Fruit fly (Drosophila melanogaster) whole organism, prepupa: ENCODE measurements around the gene CG32052.

Experiments used
- Blimp-1 ChIP-seq: fragments of 200-800 bp; sonication (Bioruptor generic); optimal IDR thresholded peaks from 3 replicates; lab custom pipeline; 2017; ENCODE audit warnings: missing biosample characterization, missing genetic modification characterization, mild to moderate bottlenecking, moderate library complexity, missing genetic modification reagents
- CG10631 ChIP-seq: fragments of 200-800 bp; sonication (Bioruptor generic); optimal IDR thresholded peaks from 2 replicates; lab custom pipeline; 2016; ENCODE audit warnings: missing biosample characterization, missing genetic modification characterization
- CG10669 ChIP-seq: fragments of 200-800 bp; sonication (Bioruptor generic); optimal IDR thresholded peaks from 3 replicates; lab custom pipeline; 2018; ENCODE audit warnings: missing biosample characterization, mild to moderate bottlenecking, missing genetic modification characterization, moderate library complexity
- CG11294 ChIP-seq: fragments of 200-800 bp; sonication (Bioruptor generic); IDR thresholded peaks from 2 replicates; pipeline ENCODE4 v1.3.6; 2022; ENCODE audit warnings: missing biosample characterization, missing genetic modification characterization
- CG11762 ChIP-seq: fragments of 200-800 bp; sonication (Bioruptor generic); optimal IDR thresholded peaks from 3 replicates; lab custom pipeline; 2016; ENCODE audit warnings: missing biosample characterization, missing genetic modification characterization; ENCODE audit not compliant: insufficient read depth
- CG11902 ChIP-seq: fragments of 200-800 bp; sonication (Bioruptor generic); optimal IDR thresholded peaks from 3 replicates; lab custom pipeline; 2016; ENCODE audit warnings: missing biosample characterization, missing genetic modification characterization
- CG15336 ChIP-seq: fragments of 200-800 bp; sonication (Bioruptor generic); IDR thresholded peaks from 2 replicates; pipeline ENCODE4 v1.3.6; 2022; ENCODE audit warnings: missing biosample characterization, missing genetic modification characterization
- CG1621 ChIP-seq: fragments of 200-800 bp; sonication (Bioruptor generic); optimal IDR thresholded peaks from 3 replicates; lab custom pipeline; 2018; ENCODE audit warnings: missing biosample characterization, mild to moderate bottlenecking, missing genetic modification characterization
- CG3032 ChIP-seq: fragments of 200-800 bp; optimal IDR thresholded peaks from 2 replicates; lab custom pipeline; 2019; ENCODE audit warnings: missing biosample characterization, mild to moderate bottlenecking, missing genetic modification characterization, moderate library complexity
- CG34406 ChIP-seq: fragments of 200-800 bp; sonication (Bioruptor generic); optimal IDR thresholded peaks from 3 replicates; lab custom pipeline; 2016; ENCODE audit warnings: missing biosample characterization, missing genetic modification characterization
- CG3919 ChIP-seq: fragments of 200-800 bp; sonication (Bioruptor generic); optimal IDR thresholded peaks from 3 replicates; lab custom pipeline; 2016; ENCODE audit warnings: missing biosample characterization, missing genetic modification characterization
- CG4318 ChIP-seq: fragments of 200-800 bp; sonication (Bioruptor generic); optimal IDR thresholded peaks from 3 replicates; lab custom pipeline; 2017; ENCODE audit warnings: missing biosample characterization, mild to moderate bottlenecking, missing genetic modification characterization
- CG6163 ChIP-seq: fragments of 200-800 bp; sonication (Bioruptor generic); IDR thresholded peaks from 3 replicates; pipeline ENCODE4 v1.3.6; 2022; ENCODE audit warnings: missing biosample characterization, missing genetic modification characterization
- CG6276 ChIP-seq: fragments of 200-800 bp; sonication (Bioruptor generic); optimal IDR thresholded peaks from 2 replicates; lab custom pipeline; 2017; ENCODE audit warnings: missing biosample characterization, mild to moderate bottlenecking, missing genetic modification characterization
- CG6792 ChIP-seq: fragments of 200-800 bp; sonication (Bioruptor generic); optimal IDR thresholded peaks from 3 replicates; lab custom pipeline; 2016; ENCODE audit warnings: missing biosample characterization, missing genetic modification characterization
- CG6808 ChIP-seq: fragments of 200-800 bp; sonication (Bioruptor generic); optimal IDR thresholded peaks from 3 replicates; lab custom pipeline; 2017; ENCODE audit warnings: missing biosample characterization, missing genetic modification characterization, mild to moderate bottlenecking, moderate library complexity, missing genetic modification reagents
- CG6854 ChIP-seq: fragments of 200-800 bp; sonication (Bioruptor generic); optimal IDR thresholded peaks from 2 replicates; lab custom pipeline; 2017; ENCODE audit warnings: missing biosample characterization, mild to moderate bottlenecking, missing genetic modification characterization
- CG7368 ChIP-seq: fragments of 200-800 bp; sonication (Bioruptor generic); optimal IDR thresholded peaks from 3 replicates; lab custom pipeline; 2016; ENCODE audit warnings: missing biosample characterization, missing genetic modification characterization
- CG8119 ChIP-seq: fragments of 200-800 bp; sonication (Bioruptor generic); IDR thresholded peaks from 3 replicates; pipeline ENCODE4 v1.3.6; 2022; ENCODE audit warnings: missing biosample characterization, missing genetic modification characterization
- CG8319 ChIP-seq: fragments of 200-800 bp; sonication (Bioruptor generic); optimal IDR thresholded peaks from 3 replicates; lab custom pipeline; 2016; ENCODE audit warnings: missing biosample characterization, missing genetic modification characterization
- CG8632 ChIP-seq: fragments of 200-800 bp; sonication (Bioruptor generic); optimal IDR thresholded peaks from 3 replicates; lab custom pipeline; 2016; ENCODE audit warnings: missing biosample characterization, missing genetic modification characterization
- Eip75B ChIP-seq: fragments of 200-800 bp; sonication (Bioruptor generic); optimal IDR thresholded peaks from 3 replicates; lab custom pipeline; 2016; ENCODE audit warnings: missing biosample characterization, missing genetic modification characterization
- Eip78C ChIP-seq: fragments of 200-800 bp; sonication (Bioruptor generic); peaks from one replicate; lab custom pipeline; 2016; ENCODE audit warnings: missing biosample characterization, missing genetic modification characterization
- Eip93F ChIP-seq: fragments of 200-800 bp; sonication (Bioruptor generic); optimal IDR thresholded peaks from 2 replicates; lab custom pipeline; 2016; ENCODE audit warnings: missing biosample characterization, mild to moderate bottlenecking, missing genetic modification characterization
- Ets96B ChIP-seq: fragments of 200-800 bp; optimal IDR thresholded peaks from 2 replicates; lab custom pipeline; 2019; ENCODE audit warnings: missing biosample characterization, mild to moderate bottlenecking, missing genetic modification characterization, moderate library complexity
- Gug ChIP-seq: fragments of 200-800 bp; sonication (Bioruptor generic); IDR thresholded peaks from 2 replicates; pipeline ENCODE4 v1.3.6; 2022; ENCODE audit warnings: missing biosample characterization, missing genetic modification characterization
- Hr38 ChIP-seq: sonication (Bioruptor generic); optimal IDR thresholded peaks from 2 replicates; lab custom pipeline; 2016; ENCODE audit warnings: missing biosample characterization, missing genetic modification characterization
- Hr39 ChIP-seq: fragments of 200-800 bp; sonication (Bioruptor generic); optimal IDR thresholded peaks from 2 replicates; lab custom pipeline; 2016; ENCODE audit warnings: missing biosample characterization, missing genetic modification characterization
- Hr4 ChIP-seq: fragments of 200-800 bp; sonication (Bioruptor generic); optimal IDR thresholded peaks from 3 replicates; lab custom pipeline; 2016; ENCODE audit warnings: missing biosample characterization, missing genetic modification characterization
- OdsH ChIP-seq: fragments of 200-800 bp; sonication (Bioruptor generic); optimal IDR thresholded peaks from 3 replicates; lab custom pipeline; 2016; ENCODE audit warnings: missing biosample characterization, missing genetic modification characterization
- achi ChIP-seq: fragments of 200-800 bp; sonication (Bioruptor generic); optimal IDR thresholded peaks from 3 replicates; lab custom pipeline; 2016; ENCODE audit warnings: missing biosample characterization, missing genetic modification characterization
- acj6 ChIP-seq: fragments of 200-800 bp; sonication (Bioruptor generic); optimal IDR thresholded peaks from 3 replicates; lab custom pipeline; 2016; ENCODE audit warnings: missing biosample characterization, missing genetic modification characterization
- cyc ChIP-seq: fragments of 200-800 bp; sonication (Bioruptor generic); optimal IDR thresholded peaks from 3 replicates; lab custom pipeline; 2016; ENCODE audit warnings: missing biosample characterization, missing genetic modification characterization
- dsx ChIP-seq: fragments of 200-800 bp; optimal IDR thresholded peaks from 3 replicates; lab custom pipeline; 2019; ENCODE audit warnings: missing biosample characterization, mild to moderate bottlenecking, missing genetic modification characterization, moderate library complexity; ENCODE audit not compliant: poor library complexity, severe bottlenecking
- eg ChIP-seq: fragments of 200-800 bp; sonication (Bioruptor generic); IDR thresholded peaks from 3 replicates; pipeline ENCODE4 v1.3.6; 2022; ENCODE audit warnings: missing biosample characterization, missing genetic modification characterization
- esn ChIP-seq: fragments of 200-800 bp; sonication (Bioruptor generic); optimal IDR thresholded peaks from 2 replicates; lab custom pipeline; 2016; ENCODE audit warnings: missing biosample characterization, mild to moderate bottlenecking, missing genetic modification characterization, moderate library complexity
- fd59A ChIP-seq: fragments of 200-800 bp; sonication (Bioruptor generic); optimal IDR thresholded peaks from 2 replicates; lab custom pipeline; 2017; ENCODE audit warnings: missing biosample characterization, mild to moderate bottlenecking, missing genetic modification characterization, missing genetic modification reagents
- fkh ChIP-seq: fragments of 200-800 bp; sonication (Bioruptor generic); optimal IDR thresholded peaks from 3 replicates; lab custom pipeline; 2017; ENCODE audit warnings: missing biosample characterization, mild to moderate bottlenecking, missing genetic modification characterization, moderate library complexity
- lz ChIP-seq: fragments of 200-800 bp; sonication (Bioruptor generic); optimal IDR thresholded peaks from 3 replicates; lab custom pipeline; 2016; ENCODE audit warnings: missing biosample characterization, missing genetic modification characterization
- salr ChIP-seq, 2 experiments: fragments of 200-800 bp; sonication (Bioruptor generic); optimal IDR thresholded peaks; 3 replicates each; lab custom pipeline; 2016 to 2018; ENCODE audit warnings: missing biosample characterization in 2 of 2, missing genetic modification characterization in 2 of 2, mild to moderate bottlenecking in 1 of 2
- ss ChIP-seq, 2 experiments: fragments of 200-800 bp; sonication (Bioruptor generic); optimal IDR thresholded peaks; 2 replicates in 1 of 2; 3 replicates in 1 of 2; lab custom pipeline; 2017 to 2018; ENCODE audit warnings: mild to moderate bottlenecking in 2 of 2, missing biosample characterization in 2 of 2, missing genetic modification characterization in 2 of 2, moderate library complexity in 1 of 2

Gene CG32052

dm6 chr3L:9855784-9856426 lies 69.1 kb downstream of the CG32052 start (continued):
- TF ChIP-seq Hr38 (no peak), OdsH (GFP tag; lab: Kevin White, UChicago) (peak; percentile 92), Gug (GFP tag; lab: Robert Waterston, UW) (peak; percentile 96), Eip75B (GFP tag; lab: Kevin White, UChicago) (peak; percentile 97), eg (GFP tag; lab: Robert Waterston, UW) (peak; percentile 97), CG3919 (GFP tag; lab: Kevin White, UChicago) (peak; percentile 97), CG11294 (peak; percentile 92), CG6163 (GFP tag; lab: Robert Waterston, UW) (peak; percentile 96), CG8319 (GFP tag; lab: Kevin White, UChicago) (peak; percentile 93), CG3032 (tag; lab: Kevin White, UChicago) (peak; percentile 91)

dm6 chr3L:9856430-9857218 lies 69.8 kb downstream of the CG32052 start:
- TF ChIP-seq eg (GFP tag; lab: Robert Waterston, UW) (peak; percentile 79; the same call in 2 of the 3 replicates), CG11902 (GFP tag; lab: Kevin White, UChicago) (no peak), OdsH (GFP tag; lab: Kevin White, UChicago) (peak; percentile 6), CG15336 (GFP tag; lab: Robert Waterston, UW) (peak; percentile 81), achi (peak; percentile 39), lz (GFP tag; lab: Kevin White, UChicago) (no peak), CG8119 (peak; percentile 64), CG6276 (no peak), salr (GFP tag; optimal IDR thresholded peaks at IDR 0.05; lab: Kevin White, UChicago) (no peak), CG6792 (no peak), acj6 (GFP tag; lab: Kevin White, UChicago) (peak; percentile 44), CG6808 (GFP tag; lab: Kevin White, UChicago) (no peak), CG10631 (GFP tag; lab: Kevin White, UChicago) (peak; percentile 31), Gug (GFP tag; lab: Robert Waterston, UW) (peak; percentile 59), CG1621 (no peak), fd59A (GFP tag; lab: Kevin White, UChicago) (no peak), CG7368 (GFP tag; lab: Kevin White, UChicago) (peak; percentile 5), Blimp-1 (GFP tag; lab: Kevin White, UChicago) (no peak), CG4318 (no peak), CG11294 (0 out of 2 replicates have a peak, but pooled peaks have one; percentile 19), Hr39 (GFP tag; lab: Kevin White, UChicago) (no peak), Hr4 (GFP tag; lab: Kevin White, UChicago) (peak; percentile 25), Hr38 (no peak), CG3919 (GFP tag; lab: Kevin White, UChicago) (no peak), CG6854 (GFP tag; lab: Kevin White, UChicago) (no peak), Eip78C (GFP tag; lab: Kevin White, UChicago) (peak; percentile 66), fkh (GFP tag; lab: Kevin White, UChicago) (no peak), CG34406 (peak; percentile 41), CG11762 (GFP tag; lab: Kevin White, UChicago) (peak; percentile 42), Eip93F (no peak), ss (GFP tag; optimal IDR thresholded peaks at IDR 0.05; lab: Kevin White, UChicago) (peak in 1 of 2 experiments; percentile 29), CG10669 (peak; percentile 44), esn (no peak), CG8632 (GFP tag; lab: Kevin White, UChicago) (peak; percentile 21), dsx (GFP tag; lab: Kevin White, UChicago) (peak; percentile 52), CG3032 (tag; lab: Kevin White, UChicago) (peak; percentile 61), Ets96B (tag; lab: Kevin White, UChicago) (peak; percentile 59), cyc (no peak)
